Worm (Caenorhabditis elegans) whole organism, L1 larva: ENCODE data around the gene gck-2.

Experiments
- C16A3.4 ChIP-seq: fragments of 150-350 bp; optimal IDR thresholded peaks from 2 replicates; lab custom pipeline; 2014; ENCODE audit warnings: missing biosample characterization, missing genetic modification characterization
- dpl-1 ChIP-seq, 3 experiments: fragments of 150-350 bp in 2 of 3; sonication (generic microtip) in 1 of 3; optimal IDR thresholded peaks; 2 replicates each; lab custom pipeline; 2014 to 2017; ENCODE audit warnings: missing biosample characterization in 3 of 3, missing genetic modification characterization in 3 of 3, missing genetic modification reagents in 3 of 3
- elt-3 ChIP-seq, 6 experiments: fragments of 150-350 bp in 1 of 6; sonication (generic microtip); optimal IDR thresholded peaks; 2 replicates each; lab custom pipeline; 2017 to 2018; ENCODE audit warnings: missing biosample characterization in 6 of 6, missing genetic modification characterization in 6 of 6, inconsistent platforms in 1 of 6
- lin-39 ChIP-seq: fragments of 150-350 bp; optimal IDR thresholded peaks from 2 replicates; lab custom pipeline; 2014; ENCODE audit warnings: missing biosample characterization, missing genetic modification reagents, missing genetic modification characterization
- lir-3 ChIP-seq: sonication (generic microtip); optimal IDR thresholded peaks from 2 replicates; lab custom pipeline; 2016; ENCODE audit warnings: mild to moderate bottlenecking, missing genetic modification characterization, moderate library complexity, missing compliant biosample characterization; ENCODE audit not compliant: poor library complexity
- mdl-1 ChIP-seq, 2 experiments: fragments of 150-350 bp; optimal IDR thresholded peaks; 2 replicates each; lab custom pipeline; 2014 to 2017; ENCODE audit warnings: missing biosample characterization in 2 of 2, missing genetic modification characterization in 2 of 2, inconsistent platforms in 1 of 2
- nhr-12 ChIP-seq: sonication (generic microtip); optimal IDR thresholded peaks from 2 replicates; lab custom pipeline; 2017; ENCODE audit warnings: missing biosample characterization, missing genetic modification characterization
- nhr-237 ChIP-seq: fragments of 150-350 bp; optimal IDR thresholded peaks from 2 replicates; lab custom pipeline; 2014; ENCODE audit warnings: missing biosample characterization, missing genetic modification characterization
- nhr-85 ChIP-seq: sonication (generic microtip); peaks from one replicate; lab custom pipeline; 2016; ENCODE audit warnings: missing genetic modification characterization, inconsistent platforms, missing compliant biosample characterization
- pag-3 ChIP-seq: sonication (generic microtip); optimal IDR thresholded peaks from 2 replicates; lab custom pipeline; 2017; ENCODE audit warnings: missing genetic modification characterization, mild to moderate bottlenecking, missing compliant biosample characterization, antibody characterized with exemption, borderline replicate concordance; ENCODE audit not compliant: insufficient read depth
- snpc-4 ChIP-seq: fragments of 150-350 bp; optimal IDR thresholded peaks from 2 replicates; lab custom pipeline; 2014; ENCODE audit warnings: missing biosample characterization, missing genetic modification characterization
- ztf-11 ChIP-seq, 2 experiments: sonication (generic microtip); optimal IDR thresholded peaks; 2 replicates each; lab custom pipeline; 2016 to 2017; ENCODE audit warnings: missing genetic modification characterization in 2 of 2, missing biosample characterization in 1 of 2, missing compliant biosample characterization in 1 of 2

DNA sequence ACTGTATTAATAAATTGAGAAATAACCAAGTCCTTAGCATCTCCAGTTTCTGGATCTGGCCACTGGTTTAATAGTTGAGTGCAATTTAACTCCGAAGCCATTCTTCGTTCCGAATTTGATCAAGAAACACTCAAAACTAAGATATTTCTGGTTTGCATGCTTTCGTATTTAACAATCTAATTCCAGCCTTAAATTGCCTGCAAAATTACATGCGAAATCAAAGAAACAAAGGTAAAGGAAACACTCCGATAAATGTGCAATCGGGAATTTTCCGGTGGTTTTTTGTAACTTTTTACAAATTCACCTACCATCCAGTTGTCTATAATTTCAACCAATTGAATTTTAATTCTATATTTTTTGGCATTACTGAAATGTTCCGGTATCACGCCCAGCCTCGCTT, 9.4 kb upstream of the gck-2 start, which contains the start of gene dmsr-10:
- TF ChIP-seq lin-39 (tag; lab: Kevin White, UChicago): no peak
- no peak for TF ChIP-seq mdl-1 (tag; optimal IDR thresholded peaks at IDR 0.05; lab: Kevin White, UChicago)
- TF ChIP-seq pag-3 (tag; lab: Kevin White, UChicago): no peak
- no peak for TF ChIP-seq ztf-11 (tag; optimal IDR thresholded peaks at IDR 0.05; lab: Kevin White, UChicago)
- no peak for TF ChIP-seq elt-3 (tag; optimal IDR thresholded peaks at IDR 0.05; lab: Kevin White, UChicago)
- TF ChIP-seq nhr-85: no peak
- no peak for TF ChIP-seq C16A3.4 (tag; lab: Kevin White, UChicago)
- TF ChIP-seq snpc-4 (tag; lab: Kevin White, UChicago): no peak
- TF ChIP-seq dpl-1 (GFP tag; optimal IDR thresholded peaks at IDR 0.05; lab: Kevin White, UChicago): no peak
- TF ChIP-seq lir-3 (tag; lab: Kevin White, UChicago): no peak
- no peak for TF ChIP-seq nhr-12
- TF ChIP-seq nhr-237 (tag; lab: Kevin White, UChicago): no peak
